Fruit fly (Drosophila melanogaster) whole organism, embryonic: Measurements from ENCODE around the gene Appl.

ENCODE experiments used
- Aef1 ChIP-seq: fragments of 200-800 bp; sonication (Bioruptor generic); IDR thresholded peaks from 3 replicates; pipeline ENCODE4 v1.3.6; 2022; ENCODE audit warnings: missing biosample characterization, missing genetic modification characterization
- Atf3 ChIP-seq: fragments of 200-800 bp; sonication (Bioruptor generic); optimal IDR thresholded peaks from 3 replicates; lab custom pipeline; 2016; ENCODE audit warnings: missing biosample characterization, missing genetic modification characterization
- CG1024 ChIP-seq: fragments of 200-800 bp; sonication (Bioruptor generic); IDR thresholded peaks from 2 replicates; pipeline ENCODE4 v1.3.6; 2022; ENCODE audit warnings: missing biosample characterization, missing genetic modification characterization
- CG11456 ChIP-seq: fragments of 200-800 bp; sonication (Bioruptor generic); IDR thresholded peaks from 3 replicates; pipeline ENCODE4 v1.3.6; 2022; ENCODE audit warnings: missing biosample characterization, missing genetic modification characterization
- CG12391 ChIP-seq: fragments of 200-800 bp; sonication (Bioruptor generic); optimal IDR thresholded peaks from 3 replicates; lab custom pipeline; 2018; ENCODE audit warnings: missing biosample characterization, mild to moderate bottlenecking, missing genetic modification characterization, moderate library complexity
- CG13775 ChIP-seq: fragments of 200-800 bp; sonication (Bioruptor generic); optimal IDR thresholded peaks from 3 replicates; lab custom pipeline; 2017; ENCODE audit warnings: missing biosample characterization, mild to moderate bottlenecking, missing genetic modification characterization
- CG14710 ChIP-seq: fragments of 200-800 bp; sonication (Bioruptor generic); optimal IDR thresholded peaks from 3 replicates; lab custom pipeline; 2019; ENCODE audit warnings: missing biosample characterization, mild to moderate bottlenecking, missing genetic modification characterization, moderate library complexity
- CG15479 ChIP-seq: fragments of 200-800 bp; sonication (Bioruptor generic); optimal IDR thresholded peaks from 3 replicates; lab custom pipeline; 2019; ENCODE audit warnings: missing biosample characterization, mild to moderate bottlenecking, missing genetic modification characterization, moderate library complexity
- CG16813 ChIP-seq: fragments of 200-800 bp; sonication (Bioruptor generic); IDR thresholded peaks from 3 replicates; pipeline ENCODE4 v1.3.6; 2022; ENCODE audit warnings: missing biosample characterization, missing genetic modification characterization; ENCODE audit not compliant: partially characterized antibody
- CG17612 ChIP-seq: fragments of 200-800 bp; sonication (Bioruptor generic); IDR thresholded peaks from 2 replicates; pipeline ENCODE4 v1.3.6; 2022; ENCODE audit warnings: missing biosample characterization, missing genetic modification characterization
- CG17912 ChIP-seq: fragments of 200-800 bp; sonication (Bioruptor generic); optimal IDR thresholded peaks from 2 replicates; lab custom pipeline; 2018; ENCODE audit warnings: missing biosample characterization, mild to moderate bottlenecking, missing genetic modification characterization
- CG18262 ChIP-seq: fragments of 200-800 bp; optimal IDR thresholded peaks from 3 replicates; lab custom pipeline; 2019; ENCODE audit warnings: missing biosample characterization, mild to moderate bottlenecking, missing genetic modification characterization, moderate library complexity
- CG31365 ChIP-seq: fragments of 200-800 bp; sonication (Bioruptor generic); optimal IDR thresholded peaks from 2 replicates; lab custom pipeline; 2018; ENCODE audit warnings: missing biosample characterization, mild to moderate bottlenecking, missing genetic modification characterization
- CG4360 ChIP-seq: fragments of 200-800 bp; sonication (Bioruptor generic); IDR thresholded peaks from 2 replicates; pipeline ENCODE4 v1.3.6; 2022; ENCODE audit warnings: missing biosample characterization, missing genetic modification characterization
- CG4424 ChIP-seq: fragments of 200-800 bp; sonication (Bioruptor generic); optimal IDR thresholded peaks from 3 replicates; lab custom pipeline; 2016; ENCODE audit warnings: missing biosample characterization, missing genetic modification characterization
- CG5953 ChIP-seq: fragments of 200-800 bp; sonication (Bioruptor generic); IDR thresholded peaks from 2 replicates; pipeline ENCODE4 v1.3.6; 2022; ENCODE audit warnings: missing biosample characterization, missing genetic modification characterization
- CG6791 ChIP-seq: fragments of 200-800 bp; sonication (Bioruptor generic); IDR thresholded peaks from 3 replicates; pipeline ENCODE4 v1.3.6; 2022; ENCODE audit warnings: missing biosample characterization, missing genetic modification characterization; ENCODE audit not compliant: partially characterized antibody
- CG6813 ChIP-seq: fragments of 200-800 bp; sonication (Bioruptor generic); optimal IDR thresholded peaks from 2 replicates; lab custom pipeline; 2017; ENCODE audit warnings: missing biosample characterization, missing genetic modification characterization, mild to moderate bottlenecking, moderate library complexity, missing genetic modification reagents
- CG7372 ChIP-seq: fragments of 200-800 bp; sonication (Bioruptor generic); IDR thresholded peaks from 2 replicates; pipeline ENCODE4 v1.3.6; 2022; ENCODE audit warnings: missing biosample characterization, missing genetic modification characterization
- CG7786 ChIP-seq: fragments of 200-800 bp; sonication (Bioruptor generic); optimal IDR thresholded peaks from 2 replicates; lab custom pipeline; 2016; ENCODE audit warnings: missing biosample characterization, missing genetic modification characterization
- CG7928 ChIP-seq: fragments of 200-800 bp; sonication (Bioruptor generic); optimal IDR thresholded peaks from 2 replicates; lab custom pipeline; 2017; ENCODE audit warnings: missing biosample characterization, mild to moderate bottlenecking, missing genetic modification characterization
- CkIIα-i1 ChIP-seq: fragments of 200-800 bp; sonication (Bioruptor generic); IDR thresholded peaks from 2 replicates; pipeline ENCODE4 v1.3.6; 2022; ENCODE audit warnings: missing biosample characterization, missing genetic modification characterization
- Dip3 ChIP-seq: fragments of 200-800 bp; sonication (Bioruptor generic); optimal IDR thresholded peaks from 3 replicates; lab custom pipeline; 2016; ENCODE audit warnings: missing biosample characterization, missing genetic modification characterization
- ERR ChIP-seq: fragments of 200-800 bp; sonication (Bioruptor generic); optimal IDR thresholded peaks from 2 replicates; lab custom pipeline; 2016; ENCODE audit warnings: missing biosample characterization, missing genetic modification characterization
- HLH3B ChIP-seq: fragments of 200-800 bp; sonication (Bioruptor generic); IDR thresholded peaks from 2 replicates; pipeline ENCODE4 v1.3.6; 2022; ENCODE audit warnings: missing biosample characterization, missing genetic modification characterization
- Max ChIP-seq: fragments of 200-800 bp; sonication (Bioruptor generic); optimal IDR thresholded peaks from 2 replicates; lab custom pipeline; 2016; ENCODE audit warnings: missing biosample characterization, mild to moderate bottlenecking, missing genetic modification characterization
- Myb ChIP-seq: fragments of 200-800 bp; sonication (Bioruptor generic); optimal IDR thresholded peaks from 2 replicates; lab custom pipeline; 2016; ENCODE audit warnings: missing biosample characterization, missing genetic modification characterization
- NFAT ChIP-seq: fragments of 200-800 bp; sonication (Bioruptor generic); IDR thresholded peaks from 2 replicates; pipeline ENCODE4 v1.3.6; 2022; ENCODE audit warnings: missing biosample characterization, missing genetic modification characterization
- Nf-YC ChIP-seq: fragments of 200-800 bp; optimal IDR thresholded peaks from 3 replicates; lab custom pipeline; 2019; ENCODE audit warnings: missing biosample characterization, mild to moderate bottlenecking, missing genetic modification characterization, moderate library complexity
- Opbp ChIP-seq: fragments of 200-800 bp; sonication (Bioruptor generic); IDR thresholded peaks from 3 replicates; pipeline ENCODE4 v1.3.6; 2022; ENCODE audit warnings: missing biosample characterization, missing genetic modification characterization; ENCODE audit not compliant: partially characterized antibody
- Scr ChIP-seq: fragments of 200-800 bp; sonication (Bioruptor generic); IDR thresholded peaks from 2 replicates; pipeline ENCODE4 v1.3.6; 2022; ENCODE audit warnings: missing biosample characterization, missing genetic modification characterization; ENCODE audit not compliant: partially characterized antibody
- bbx ChIP-seq: fragments of 200-800 bp; sonication (Bioruptor generic); IDR thresholded peaks from 2 replicates; pipeline ENCODE4 v1.3.6; 2022; ENCODE audit warnings: missing biosample characterization, missing genetic modification characterization; ENCODE audit not compliant: partially characterized antibody
- chif ChIP-seq, 2 experiments: fragments of 200-800 bp; sonication (Bioruptor generic); optimal IDR thresholded peaks; 3 replicates each; lab custom pipeline; 2016; ENCODE audit warnings: missing biosample characterization in 2 of 2, missing genetic modification characterization in 2 of 2
- fd64A ChIP-seq: fragments of 200-800 bp; sonication (Bioruptor generic); optimal IDR thresholded peaks from 3 replicates; lab custom pipeline; 2018; ENCODE audit warnings: missing biosample characterization, mild to moderate bottlenecking, missing genetic modification characterization
- ham ChIP-seq: fragments of 200-800 bp; sonication (Bioruptor generic); IDR thresholded peaks from 2 replicates; pipeline ENCODE4 v1.3.6; 2022; ENCODE audit warnings: missing biosample characterization, missing genetic modification characterization
- kah ChIP-seq: fragments of 200-800 bp; sonication (Bioruptor generic); optimal IDR thresholded peaks from 2 replicates; lab custom pipeline; 2018; ENCODE audit warnings: missing biosample characterization, mild to moderate bottlenecking, missing genetic modification characterization
- lbe ChIP-seq: fragments of 200-800 bp; sonication (Bioruptor generic); optimal IDR thresholded peaks from 2 replicates; lab custom pipeline; 2016; ENCODE audit warnings: missing biosample characterization, mild to moderate bottlenecking, missing genetic modification characterization
- luna ChIP-seq: fragments of 200-800 bp; sonication (Bioruptor generic); optimal IDR thresholded peaks from 2 replicates; lab custom pipeline; 2016; ENCODE audit warnings: missing biosample characterization, missing genetic modification characterization
- nerfin-2 ChIP-seq: fragments of 200-800 bp; sonication (Bioruptor generic); IDR thresholded peaks from 2 replicates; pipeline ENCODE4 v1.3.6; 2022; ENCODE audit warnings: missing biosample characterization, missing genetic modification characterization; ENCODE audit not compliant: partially characterized antibody
- row ChIP-seq: fragments of 200-800 bp; sonication (Bioruptor generic); IDR thresholded peaks from 3 replicates; pipeline ENCODE4 v1.3.6; 2022; ENCODE audit warnings: missing biosample characterization, missing genetic modification characterization
- sna ChIP-seq: fragments of 200-800 bp; sonication (Bioruptor generic); IDR thresholded peaks from 2 replicates; pipeline ENCODE4 v1.3.6; 2022; ENCODE audit warnings: missing biosample characterization, missing genetic modification characterization; ENCODE audit not compliant: partially characterized antibody
- sob ChIP-seq: fragments of 200-800 bp; sonication (Bioruptor generic); IDR thresholded peaks from 2 replicates; pipeline ENCODE4 v1.3.6; 2022; ENCODE audit warnings: missing biosample characterization, missing genetic modification characterization
- sr ChIP-seq: fragments of 200-800 bp; sonication (Bioruptor generic); IDR thresholded peaks from 3 replicates; pipeline ENCODE4 v1.3.6; 2022; ENCODE audit warnings: missing biosample characterization, missing genetic modification characterization
- sug ChIP-seq: fragments of 200-800 bp; optimal IDR thresholded peaks from 2 replicates; lab custom pipeline; 2019; ENCODE audit warnings: missing biosample characterization, mild to moderate bottlenecking, missing genetic modification characterization, moderate library complexity
- tin ChIP-seq: fragments of 200-800 bp; sonication (Bioruptor generic); optimal IDR thresholded peaks from 3 replicates; lab custom pipeline; 2016; ENCODE audit warnings: missing biosample characterization, missing genetic modification characterization
- tio ChIP-seq: fragments of 200-800 bp; sonication (Bioruptor generic); optimal IDR thresholded peaks from 2 replicates; lab custom pipeline; 2017; ENCODE audit warnings: missing biosample characterization, missing genetic modification characterization, inconsistent platforms
- tup ChIP-seq: fragments of 200-800 bp; sonication (Bioruptor generic); optimal IDR thresholded peaks from 2 replicates; lab custom pipeline; 2016; ENCODE audit warnings: missing biosample characterization, mild to moderate bottlenecking, missing genetic modification characterization, moderate library complexity
- vnd ChIP-seq: fragments of 200-800 bp; sonication (Bioruptor generic); IDR thresholded peaks from 3 replicates; pipeline ENCODE4 v1.3.6; 2022; ENCODE audit warnings: missing biosample characterization, missing genetic modification characterization; ENCODE audit not compliant: partially characterized antibody
- wor ChIP-seq: fragments of 200-800 bp; sonication (Bioruptor generic); IDR thresholded peaks from 2 replicates; pipeline ENCODE4 v1.3.6; 2022; ENCODE audit warnings: missing biosample characterization, missing genetic modification characterization
- zen ChIP-seq: fragments of 200-800 bp; sonication (Bioruptor generic); optimal IDR thresholded peaks from 3 replicates; lab custom pipeline; 2018; ENCODE audit warnings: missing biosample characterization, mild to moderate bottlenecking, missing genetic modification characterization, moderate library complexity
- zen2 ChIP-seq: fragments of 200-800 bp; sonication (Bioruptor generic); IDR thresholded peaks from 3 replicates; pipeline ENCODE4 v1.3.6; 2022; ENCODE audit warnings: missing biosample characterization, missing genetic modification characterization; ENCODE audit not compliant: partially characterized antibody

Gene Appl

DNA sequence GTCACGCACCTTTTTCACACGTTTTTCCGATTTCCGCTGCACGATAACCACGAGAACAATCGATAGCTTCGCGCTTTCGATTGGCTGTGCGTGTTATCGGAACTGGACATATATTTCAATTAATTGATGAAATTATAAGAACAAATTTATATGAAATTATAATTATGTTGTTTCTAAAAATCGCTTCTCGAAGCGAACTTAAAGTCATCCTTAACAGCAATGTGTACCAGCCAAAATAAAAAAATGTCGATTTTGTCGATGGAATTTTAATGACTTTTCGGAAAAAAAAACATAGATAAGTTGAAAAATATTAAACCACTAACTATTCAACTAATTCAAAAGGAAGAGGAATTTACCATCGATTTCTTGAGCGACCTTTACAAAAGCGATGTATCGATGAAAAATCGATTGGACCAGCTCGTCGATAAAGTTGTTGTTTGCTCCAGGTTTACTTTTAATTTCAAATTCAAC is 94.9 kb downstream of the Appl start, which contains the start of the genes CG13364 and Hinfp (continued):
- TF ChIP-seq CG31365 (tag; lab: Kevin White, UChicago) (no peak), sug (peak; percentile 33), bbx (GFP tag; lab: Robert Waterston, UW) (peak; percentile 82), Myb (no peak), HLH3B (GFP tag; lab: Robert Waterston, UW) (no peak), CG17912 (GFP tag; lab: Kevin White, UChicago) (no peak), CG7928 (GFP tag; lab: Kevin White, UChicago) (no peak), zen (tag; lab: Kevin White, UChicago) (no peak), CG16813 (peak; percentile 82), CG15479 (GFP tag; lab: Kevin White, UChicago) (no peak), chif (GFP tag; optimal IDR thresholded peaks at IDR 0.05; lab: Kevin White, UChicago) (no peak), Scr (GFP tag; lab: Robert Waterston, UW) (peak; percentile 83), kah (GFP tag; lab: Kevin White, UChicago) (no peak), nerfin-2 (GFP tag; lab: Robert Waterston, UW) (peak; percentile 89), vnd (GFP tag; lab: Robert Waterston, UW) (peak; percentile 97), CG11456 (GFP tag; lab: Robert Waterston, UW) (no peak), fd64A (GFP tag; lab: Kevin White, UChicago) (no peak), tup (GFP tag; lab: Kevin White, UChicago) (no peak), CG14710 (tag; lab: Kevin White, UChicago) (peak; percentile 50), CG17612 (GFP tag; lab: Robert Waterston, UW) (no peak), tin (GFP tag; lab: Kevin White, UChicago) (no peak), luna (GFP tag; lab: Kevin White, UChicago) (no peak), CG1024 (GFP tag; lab: Robert Waterston, UW) (no peak), zen2 (GFP tag; lab: Robert Waterston, UW) (peak; percentile 61; the same call in 2 of the 3 replicates), CG7786 (GFP tag; lab: Kevin White, UChicago) (no peak), CG6791 (GFP tag; lab: Robert Waterston, UW) (peak; percentile 86), sr (GFP tag; lab: Robert Waterston, UW) (no peak), NFAT (no peak), CG6813 (GFP tag; lab: Kevin White, UChicago) (no peak), sob (GFP tag; lab: Robert Waterston, UW) (no peak), Dip3 (GFP tag; lab: Kevin White, UChicago) (no peak), CG5953 (GFP tag; lab: Robert Waterston, UW) (no peak), tio (GFP tag; lab: Kevin White, UChicago) (no peak), CG13775 (GFP tag; lab: Kevin White, UChicago) (no peak), Opbp (GFP tag; lab: Robert Waterston, UW) (peak; percentile 66; the same call in 2 of the 3 replicates), wor (GFP tag; lab: Robert Waterston, UW) (no peak), sna (GFP tag; lab: Robert Waterston, UW) (peak; percentile 69), CG4360 (peak; percentile 13; the same call in 1 of the 2 replicates), lbe (GFP tag; lab: Kevin White, UChicago) (peak; percentile 19), CG4424 (no peak), Nf-YC (tag; lab: Kevin White, UChicago) (peak; percentile 23), Atf3 (GFP tag; lab: Kevin White, UChicago) (no peak), ham (GFP tag; lab: Robert Waterston, UW) (no peak), CG12391 (tag; lab: Kevin White, UChicago) (peak; percentile 39), ERR (GFP tag; lab: Kevin White, UChicago) (no peak), CG7372 (no peak), CkIIα-i1 (GFP tag; lab: Robert Waterston, UW) (no peak), Max (GFP tag; lab: Kevin White, UChicago) (peak; percentile 44), Aef1 (GFP tag; lab: Robert Waterston, UW) (no peak), row (GFP tag; lab: Robert Waterston, UW) (peak; percentile 23; the same call in 1 of the 3 replicates), CG18262 (peak; percentile 20)
